Worm (Caenorhabditis elegans) whole organism, L4 larva: ENCODE results near the gene mlc-4.

Source experiments
- F10B5.3 ChIP-seq: sonication (generic microtip); optimal IDR thresholded peaks from 2 replicates; lab custom pipeline; 2016; ENCODE audit warnings: mild to moderate bottlenecking, missing genetic modification characterization, missing compliant biosample characterization
- F49E8.2 ChIP-seq: sonication (generic microtip); optimal IDR thresholded peaks from 2 replicates; lab custom pipeline; 2016; ENCODE audit warnings: missing compliant biosample characterization, mild to moderate bottlenecking, missing genetic modification characterization, borderline replicate concordance
- T20F7.1 ChIP-seq: fragments of 200-800 bp; sonication (Bioruptor generic); optimal IDR thresholded peaks from 2 replicates; lab custom pipeline; 2018; ENCODE audit warnings: mild to moderate bottlenecking, missing genetic modification characterization, missing compliant biosample characterization
- Y105C5A.15 ChIP-seq: fragments of 200-800 bp; sonication (Bioruptor generic); IDR thresholded peaks from 2 replicates; pipeline ENCODE4 v1.3.6; 2022; ENCODE audit warnings: missing genetic modification characterization, missing compliant biosample characterization
- ZK337.2 ChIP-seq: fragments of 200-800 bp; sonication (Bioruptor generic); IDR thresholded peaks from 2 replicates; pipeline ENCODE4 v1.3.6; 2022; ENCODE audit warnings: missing genetic modification reagents, missing genetic modification characterization, missing compliant biosample characterization
- aly-2 ChIP-seq: sonication (generic microtip); optimal IDR thresholded peaks from 2 replicates; lab custom pipeline; 2018; ENCODE audit warnings: missing biosample characterization, missing genetic modification characterization
- arid-1 ChIP-seq: fragments of 200-800 bp; sonication (Bioruptor generic); conservative IDR thresholded peaks from 2 replicates; pipeline ENCODE4 v1.3.6; 2022; ENCODE audit warnings: missing genetic modification reagents, missing genetic modification characterization, missing compliant biosample characterization
- attf-4 ChIP-seq: sonication (generic microtip); optimal IDR thresholded peaks from 3 replicates; lab custom pipeline; 2017; ENCODE audit warnings: missing biosample characterization, missing genetic modification characterization
- ceh-32 ChIP-seq: sonication (generic microtip); optimal IDR thresholded peaks from 2 replicates; lab custom pipeline; 2016; ENCODE audit warnings: mild to moderate bottlenecking, missing genetic modification characterization, missing compliant biosample characterization; ENCODE audit not compliant: poor library complexity
- ceh-62 ChIP-seq: sonication (generic microtip); optimal IDR thresholded peaks from 2 replicates; lab custom pipeline; 2017; ENCODE audit warnings: missing biosample characterization, missing genetic modification characterization
- cey-2 ChIP-seq: sonication (generic microtip); optimal IDR thresholded peaks from 3 replicates; lab custom pipeline; 2017; ENCODE audit warnings: missing genetic modification characterization, mild to moderate bottlenecking, missing compliant biosample characterization, antibody characterized with exemption, borderline replicate concordance; ENCODE audit not compliant: insufficient read depth
- daf-12 ChIP-seq: fragments of 150-350 bp; optimal IDR thresholded peaks from 2 replicates; lab custom pipeline; 2014; ENCODE audit warnings: missing biosample characterization, missing genetic modification reagents, missing genetic modification characterization
- daf-16 ChIP-seq, 3 experiments: sonication (generic microtip); optimal IDR thresholded peaks; 2 replicates each; lab custom pipeline; 2016 to 2017; ENCODE audit warnings: missing genetic modification characterization in 3 of 3, missing genetic modification reagents in 3 of 3, mild to moderate bottlenecking in 2 of 3, missing compliant biosample characterization in 2 of 3, missing biosample characterization in 1 of 3, moderate library complexity in 1 of 3
- daf-19 ChIP-seq: fragments of 200-800 bp; sonication (Bioruptor generic); conservative IDR thresholded peaks from 2 replicates; pipeline ENCODE4 v1.3.6; 2022; ENCODE audit warnings: missing genetic modification characterization, missing compliant biosample characterization
- dmd-8 ChIP-seq: fragments of 200-800 bp; sonication (Bioruptor generic); IDR thresholded peaks from 2 replicates; pipeline ENCODE4 v1.3.6; 2022; ENCODE audit warnings: missing genetic modification characterization, missing compliant biosample characterization
- dmd-9 ChIP-seq: fragments of 200-800 bp; sonication (Bioruptor generic); IDR thresholded peaks from 2 replicates; pipeline ENCODE4 v1.3.6; 2022; ENCODE audit warnings: missing genetic modification reagents, missing genetic modification characterization, missing compliant biosample characterization
- dpl-1 ChIP-seq: fragments of 150-350 bp; optimal IDR thresholded peaks from 2 replicates; lab custom pipeline; 2014; ENCODE audit warnings: missing biosample characterization, missing genetic modification reagents, missing genetic modification characterization
- duxl-1 ChIP-seq: sonication (generic microtip); optimal IDR thresholded peaks from 2 replicates; lab custom pipeline; 2016; ENCODE audit warnings: mild to moderate bottlenecking, missing genetic modification characterization, moderate library complexity, missing compliant biosample characterization; ENCODE audit not compliant: poor library complexity
- egl-27 ChIP-seq: sonication (generic microtip); optimal IDR thresholded peaks from 3 replicates; lab custom pipeline; 2017; ENCODE audit warnings: missing biosample characterization, missing genetic modification reagents, missing genetic modification characterization
- egl-43 ChIP-seq: fragments of 200-800 bp; sonication (Bioruptor generic); IDR thresholded peaks from 2 replicates; pipeline ENCODE4 v1.3.6; 2022; ENCODE audit warnings: missing genetic modification reagents, missing genetic modification characterization, missing compliant biosample characterization
- gei-8 ChIP-seq: fragments of 200-800 bp; sonication (Bioruptor generic); optimal IDR thresholded peaks from 2 replicates; lab custom pipeline; 2018; ENCODE audit warnings: mild to moderate bottlenecking, missing genetic modification characterization, missing compliant biosample characterization
- hif-1 ChIP-seq, 2 experiments: sonication (generic microtip); optimal IDR thresholded peaks; 2 replicates each; lab custom pipeline; 2016 to 2017; ENCODE audit warnings: missing compliant biosample characterization in 2 of 2, missing genetic modification characterization in 2 of 2, missing genetic modification reagents in 2 of 2, missing genotype in 2 of 2, mild to moderate bottlenecking in 1 of 2
- lin-1 ChIP-seq: fragments of 200-800 bp; sonication (Bioruptor generic); IDR thresholded peaks from 2 replicates; pipeline ENCODE4 v1.3.6; 2022; ENCODE audit warnings: missing genetic modification reagents, missing genetic modification characterization, missing compliant biosample characterization
- lin-38 ChIP-seq: fragments of 200-800 bp; sonication (Bioruptor generic); IDR thresholded peaks from 2 replicates; pipeline ENCODE4 v1.3.6; 2022; ENCODE audit warnings: missing genetic modification reagents, missing genetic modification characterization, missing compliant biosample characterization
- lsy-2 ChIP-seq, 2 experiments: fragments of 150-350 bp in 1 of 2; sonication (generic microtip) in 1 of 2; optimal IDR thresholded peaks; 2 replicates each; lab custom pipeline; 2014 to 2017; ENCODE audit warnings: missing biosample characterization in 2 of 2, missing genetic modification characterization in 2 of 2
- madf-9 ChIP-seq: fragments of 200-800 bp; sonication (Bioruptor generic); conservative IDR thresholded peaks from 2 replicates; pipeline ENCODE4 v1.3.6; 2022; ENCODE audit warnings: missing genetic modification reagents, missing genetic modification characterization, missing compliant biosample characterization
- mes-2 ChIP-seq: sonication (generic microtip); optimal IDR thresholded peaks from 2 replicates; lab custom pipeline; 2016; ENCODE audit warnings: missing genotype, mild to moderate bottlenecking, missing genetic modification characterization, missing compliant biosample characterization; ENCODE audit not compliant: poor library complexity, severe bottlenecking
- nhr-102 ChIP-seq: sonication (generic microtip); optimal IDR thresholded peaks from 2 replicates; lab custom pipeline; 2016; ENCODE audit warnings: mild to moderate bottlenecking, missing genetic modification characterization, moderate library complexity, missing compliant biosample characterization
- nhr-11 ChIP-seq: fragments of 150-350 bp; optimal IDR thresholded peaks from 2 replicates; lab custom pipeline; 2014; ENCODE audit warnings: missing biosample characterization, missing genetic modification characterization
- nhr-111 ChIP-seq: fragments of 200-800 bp; sonication (Bioruptor generic); optimal IDR thresholded peaks from 2 replicates; lab custom pipeline; 2018; ENCODE audit warnings: mild to moderate bottlenecking, missing genetic modification characterization, missing compliant biosample characterization
- nhr-25 ChIP-seq: sonication (generic microtip); optimal IDR thresholded peaks from 2 replicates; lab custom pipeline; 2017; ENCODE audit warnings: missing genetic modification characterization, mild to moderate bottlenecking, missing compliant biosample characterization, antibody characterized with exemption, moderate library complexity, borderline replicate concordance; ENCODE audit not compliant: insufficient read depth
- nhr-6 ChIP-seq: fragments of 150-350 bp; optimal IDR thresholded peaks from 2 replicates; lab custom pipeline; 2014; ENCODE audit warnings: missing biosample characterization, missing genetic modification characterization
- nhr-77 ChIP-seq: fragments of 150-350 bp; optimal IDR thresholded peaks from 2 replicates; lab custom pipeline; 2014; ENCODE audit warnings: missing biosample characterization, missing genetic modification characterization
- pha-4 ChIP-seq, 2 experiments: fragments of 150-350 bp in 1 of 2; fragments of 200-800 bp in 1 of 2; sonication (Bioruptor generic) in 1 of 2; IDR thresholded peaks in 1 of 2; optimal IDR thresholded peaks in 1 of 2; 2 replicates each; pipeline versions ENCODE4 v1.3.6 to Lab custom; 2014 to 2022; ENCODE audit warnings: missing genetic modification characterization in 2 of 2, missing genetic modification reagents in 2 of 2, missing biosample characterization in 1 of 2, missing compliant biosample characterization in 1 of 2
- sdz-12 ChIP-seq: fragments of 200-800 bp; sonication (Bioruptor generic); optimal IDR thresholded peaks from 2 replicates; lab custom pipeline; 2018; ENCODE audit warnings: mild to moderate bottlenecking, missing genetic modification characterization, missing compliant biosample characterization
- set-16 ChIP-seq: fragments of 200-800 bp; sonication (Bioruptor generic); IDR thresholded peaks from 2 replicates; pipeline ENCODE4 v1.3.6; 2022; ENCODE audit warnings: missing genetic modification reagents, missing genetic modification characterization, missing compliant biosample characterization
- snpc-4 ChIP-seq: fragments of 150-350 bp; optimal IDR thresholded peaks from 2 replicates; lab custom pipeline; 2014; ENCODE audit warnings: missing biosample characterization, missing genetic modification characterization
- spr-1 ChIP-seq: sonication (generic microtip); optimal IDR thresholded peaks from 2 replicates; lab custom pipeline; 2016; ENCODE audit warnings: mild to moderate bottlenecking, missing genetic modification characterization, missing compliant biosample characterization
- tag-97 ChIP-seq: fragments of 200-800 bp; sonication (Bioruptor generic); IDR thresholded peaks from 2 replicates; pipeline ENCODE4 v1.3.6; 2022; ENCODE audit warnings: missing genetic modification characterization, missing compliant biosample characterization
- unc-130 ChIP-seq: sonication (generic microtip); optimal IDR thresholded peaks from 2 replicates; lab custom pipeline; 2016; ENCODE audit warnings: missing genetic modification reagents, missing genetic modification characterization, missing compliant biosample characterization
- unc-39 ChIP-seq: sonication (generic microtip); optimal IDR thresholded peaks from 2 replicates; lab custom pipeline; 2017; ENCODE audit warnings: missing biosample characterization, missing genetic modification characterization
- unc-62 ChIP-seq, 3 experiments: fragments of 150-350 bp in 1 of 3; sonication (generic microtip); optimal IDR thresholded peaks in 2 of 3; peaks in 1 of 3; 1 replicate in 1 of 3; 2 replicates in 2 of 3; lab custom pipeline; 2014 to 2017; ENCODE audit warnings: missing biosample characterization in 3 of 3, missing genetic modification characterization in 3 of 3, missing genetic modification reagents in 3 of 3, missing genotype in 1 of 3
- vab-7 ChIP-seq: fragments of 200-800 bp; sonication (Bioruptor generic); IDR thresholded peaks from 2 replicates; pipeline ENCODE4 v1.3.6; 2022; ENCODE audit warnings: missing genetic modification reagents, missing genetic modification characterization, missing compliant biosample characterization
- zag-1 ChIP-seq: fragments of 150-350 bp; optimal IDR thresholded peaks from 2 replicates; lab custom pipeline; 2014; ENCODE audit warnings: missing biosample characterization, missing genetic modification characterization
- zfp-3 ChIP-seq: fragments of 200-800 bp; sonication (Bioruptor generic); conservative IDR thresholded peaks from 2 replicates; pipeline ENCODE4 v1.3.6; 2022; ENCODE audit warnings: missing genetic modification reagents, missing genetic modification characterization, missing compliant biosample characterization
- zip-11 ChIP-seq: fragments of 200-800 bp; sonication (Bioruptor generic); IDR thresholded peaks from 2 replicates; pipeline ENCODE4 v1.3.6; 2022; ENCODE audit warnings: missing genetic modification characterization, missing compliant biosample characterization
- ztf-7 ChIP-seq: fragments of 150-350 bp; optimal IDR thresholded peaks from 2 replicates; lab custom pipeline; 2014; ENCODE audit warnings: missing biosample characterization, missing genetic modification characterization

Gene mlc-4

ce11 chrIII:3390144-3390543, 3.4 kb downstream of the mlc-4 start:
- TF ChIP-seq unc-39 (tag; lab: Kevin White, UChicago) (no peak), cey-2 (tag; lab: Kevin White, UChicago) (no peak), egl-43 (no peak), nhr-111 (GFP tag; lab: Kevin White, UChicago) (no peak), gei-8 (no peak), ceh-32 (tag; lab: Kevin White, UChicago) (no peak), F49E8.2 (tag; lab: Kevin White, UChicago) (peak; percentile 85), F10B5.3 (tag; lab: Kevin White, UChicago) (no peak), lsy-2 (tag; optimal IDR thresholded peaks at IDR 0.05; lab: Kevin White, UChicago) (peak in 1 of 2 experiments; percentile 11), unc-62 (GFP tag; optimal IDR thresholded peaks at IDR 0.05 in 1 of 2; lab: Kevin White, UChicago) (no peak), unc-62 (tag; optimal IDR thresholded peaks at IDR 0.05; lab: Kevin White, UChicago) (no peak), vab-7 (GFP tag; lab: Robert Waterston, UW) (no peak), set-16 (GFP tag; lab: Robert Waterston, UW) (no peak), zag-1 (tag; lab: Kevin White, UChicago) (no peak), daf-12 (tag; lab: Kevin White, UChicago) (no peak), pha-4 (GFP tag; IDR thresholded peaks at IDR 0.05; lab: Robert Waterston, UW) (no peak), pha-4 (tag; optimal IDR thresholded peaks at IDR 0.05; lab: Kevin White, UChicago) (no peak), nhr-11 (tag; lab: Kevin White, UChicago) (no peak), snpc-4 (tag; lab: Kevin White, UChicago) (no peak), lin-38 (peak; percentile 61), arid-1 (0 out of 2 replicates have a peak, but pooled peaks have one; percentile 30), ztf-7 (tag; lab: Kevin White, UChicago) (no peak), nhr-25 (tag; lab: Kevin White, UChicago) (no peak), unc-130 (GFP tag; lab: Kevin White, UChicago) (peak; percentile 1), dmd-9 (GFP tag; lab: Robert Waterston, UW) (no peak), T20F7.1 (no peak), zfp-3 (GFP tag; lab: Robert Waterston, UW) (no peak), spr-1 (tag; lab: Kevin White, UChicago) (no peak), zip-11 (GFP tag; lab: Robert Waterston, UW) (no peak)

ce11 chrIII:3389426-3390020, 4.1 kb downstream of the mlc-4 start, which contains the start of the genes elmd-1 and hecw-1:
TSS of gene elmd-1 (plus strand) at chrIII:3389919.
TSS of gene hecw-1 (minus strand) at chrIII:3389970.
- TF ChIP-seq attf-4 (tag; lab: Kevin White, UChicago) (no peak), madf-9 (GFP tag; lab: Robert Waterston, UW) (no peak), T20F7.1 (no peak), mes-2 (peak; percentile 57), ZK337.2 (GFP tag; lab: Robert Waterston, UW) (no peak), nhr-77 (tag; lab: Kevin White, UChicago) (no peak), daf-16 (GFP tag; optimal IDR thresholded peaks at IDR 0.05; lab: Kevin White, UChicago) (peak; percentile 65 to 66), daf-16 (tag; optimal IDR thresholded peaks at IDR 0.05; lab: Kevin White, UChicago) (peak; percentile 88), zip-11 (GFP tag; lab: Robert Waterston, UW) (no peak), daf-19 (GFP tag; lab: Robert Waterston, UW) (no peak; the same call in 1 of the 2 replicates), dmd-8 (peak; percentile 85), duxl-1 (peak; percentile 55), Y105C5A.15 (GFP tag; lab: Robert Waterston, UW) (0 out of 2 replicates have a peak, but pooled peaks have one; percentile 50), ceh-62 (tag; lab: Kevin White, UChicago) (no peak), arid-1 (peak; percentile 52; the same call in 1 of the 2 replicates), nhr-102 (no peak), sdz-12 (GFP tag; lab: Kevin White, UChicago) (no peak), nhr-6 (tag; lab: Kevin White, UChicago) (peak; percentile 26), lin-1 (GFP tag; lab: Robert Waterston, UW) (peak; percentile 69; the same call in 1 of the 2 replicates), tag-97 (GFP tag; lab: Robert Waterston, UW) (no peak), aly-2 (tag; lab: Kevin White, UChicago) (no peak), egl-27 (no peak), dpl-1 (GFP tag; lab: Kevin White, UChicago) (peak; percentile 5), hif-1 (tag; optimal IDR thresholded peaks at IDR 0.05; lab: Kevin White, UChicago) (no peak), nhr-111 (GFP tag; lab: Kevin White, UChicago) (no peak)
